Worm (Caenorhabditis elegans) whole organism, L1 larva: ENCODE results near the gene vps-8.

ENCODE experiments used
- F16B12.6 ChIP-seq: fragments of 150-350 bp; optimal IDR thresholded peaks from 2 replicates; lab custom pipeline; 2014; ENCODE audit warnings: missing biosample characterization, missing genetic modification characterization
- blmp-1 ChIP-seq: fragments of 150-350 bp; optimal IDR thresholded peaks from 2 replicates; lab custom pipeline; 2014; ENCODE audit warnings: missing biosample characterization, missing genetic modification characterization
- dpl-1 ChIP-seq, 3 experiments: fragments of 150-350 bp in 2 of 3; sonication (generic microtip) in 1 of 3; optimal IDR thresholded peaks; 2 replicates each; lab custom pipeline; 2014 to 2017; ENCODE audit warnings: missing biosample characterization in 3 of 3, missing genetic modification characterization in 3 of 3, missing genetic modification reagents in 3 of 3
- dsc-1 ChIP-seq: sonication (generic microtip); optimal IDR thresholded peaks from 2 replicates; lab custom pipeline; 2016; ENCODE audit warnings: mild to moderate bottlenecking, missing genetic modification characterization, missing compliant biosample characterization
- fkh-8 ChIP-seq: sonication (generic microtip); optimal IDR thresholded peaks from 2 replicates; lab custom pipeline; 2016; ENCODE audit warnings: mild to moderate bottlenecking, missing genetic modification characterization, missing compliant biosample characterization
- hlh-17 ChIP-seq: fragments of 200-800 bp; sonication (Bioruptor generic); optimal IDR thresholded peaks from 2 replicates; lab custom pipeline; 2018; ENCODE audit warnings: missing genetic modification characterization, mild to moderate bottlenecking, missing compliant biosample characterization, moderate library complexity, borderline replicate concordance
- isw-1 ChIP-seq: fragments of 200-800 bp; sonication (Bioruptor generic); IDR thresholded peaks from 2 replicates; pipeline ENCODE4 v1.3.6; 2022; ENCODE audit warnings: missing genetic modification characterization, missing compliant biosample characterization
- lin-13 ChIP-seq: fragments of 150-350 bp; optimal IDR thresholded peaks from 2 replicates; lab custom pipeline; 2014; ENCODE audit warnings: missing biosample characterization, missing genetic modification reagents, missing genetic modification characterization
- mab-9 ChIP-seq: fragments of 200-800 bp; sonication (Bioruptor generic); IDR thresholded peaks from 2 replicates; pipeline ENCODE4 v1.3.6; 2022; ENCODE audit warnings: missing genetic modification reagents, missing genetic modification characterization, missing compliant biosample characterization
- mef-2 ChIP-seq: fragments of 150-350 bp; optimal IDR thresholded peaks from 2 replicates; lab custom pipeline; 2014; ENCODE audit warnings: missing biosample characterization, missing genetic modification characterization
- nhr-11 ChIP-seq: fragments of 150-350 bp; optimal IDR thresholded peaks from 2 replicates; lab custom pipeline; 2014; ENCODE audit warnings: missing biosample characterization, missing genetic modification characterization
- nhr-237 ChIP-seq: fragments of 150-350 bp; optimal IDR thresholded peaks from 2 replicates; lab custom pipeline; 2014; ENCODE audit warnings: missing biosample characterization, missing genetic modification characterization
- nhr-71 ChIP-seq: sonication (generic microtip); optimal IDR thresholded peaks from 2 replicates; lab custom pipeline; 2016; ENCODE audit warnings: mild to moderate bottlenecking, missing genetic modification characterization, moderate library complexity, missing compliant biosample characterization
- nhr-85 ChIP-seq: sonication (generic microtip); peaks from one replicate; lab custom pipeline; 2016; ENCODE audit warnings: missing genetic modification characterization, inconsistent platforms, missing compliant biosample characterization
- sptf-1 ChIP-seq: fragments of 150-350 bp; optimal IDR thresholded peaks from 2 replicates; lab custom pipeline; 2014; ENCODE audit warnings: missing biosample characterization, missing genetic modification characterization
- xbp-1 ChIP-seq: sonication (generic microtip); optimal IDR thresholded peaks from 2 replicates; lab custom pipeline; 2016; ENCODE audit warnings: missing genetic modification characterization, missing compliant biosample characterization

The vps-8 gene

ce11 chrIV:12236011-12236410 is 39.8 kb downstream of the vps-8 start, which contains the start of gene sre-16:
sre-16 (minus strand) TSS chrIV:12236111.
- TF ChIP-seq lin-13 (GFP tag; lab: Kevin White, UChicago) (no peak), fkh-8 (tag; lab: Kevin White, UChicago) (peak; percentile 31), dpl-1 (GFP tag; optimal IDR thresholded peaks at IDR 0.05; lab: Kevin White, UChicago) (no peak), nhr-11 (no peak), isw-1 (no peak), hlh-17 (GFP tag; lab: Kevin White, UChicago) (no peak)

ce11 chrIV:12229679-12230078 is 46.1 kb downstream of the vps-8 start, which contains the start of gene sre-18:
sre-18 (minus strand) TSS chrIV:12229779.
- TF ChIP-seq mab-9 (GFP tag; lab: Robert Waterston, UW) (no peak), sptf-1 (tag; lab: Kevin White, UChicago) (no peak), nhr-71 (tag; lab: Kevin White, UChicago) (no peak), mef-2 (no peak), dsc-1 (tag; lab: Kevin White, UChicago) (no peak), F16B12.6 (tag; lab: Kevin White, UChicago) (no peak)

ce11 chrIV:12227012-12227411 is 48.8 kb downstream of the vps-8 start, which contains the start of gene mlt-3:
mlt-3 (minus strand) TSS chrIV:12227112.
- TF ChIP-seq nhr-237 (no peak), blmp-1 (peak; percentile 21), xbp-1 (no peak), nhr-85 (tag; lab: Kevin White, UChicago) (peak; percentile 20)
